Fruit fly (Drosophila melanogaster) S2 (cell line): Measurements from ENCODE around the gene nst.

Experiments used
- CG8478 ChIP-seq: fragments of >200 bp; optimal IDR thresholded peaks from 2 replicates; lab custom pipeline; 2018
- CTCF ChIP-seq, 2 experiments: fragments of >200 bp; optimal IDR thresholded peaks; 2 replicates each; lab custom pipeline; 2018

- TF ChIP-seq CG8478, result no peak
- no peak for TF ChIP-seq CTCF (optimal IDR thresholded peaks at IDR 0.05; lab: Kevin White, UChicago)
Observed at dm6 chr3L:12496428-12497344, 33.3 kb downstream of the nst start, which contains the start of gene CG10657.
